Worm (Caenorhabditis elegans): ENCODE measurements around the gene K04G7.1.
A peak's percentile ranks its signal among the peaks of the same experiment; 100 is the strongest.

The K04G7.1 gene

ce11 chrIII:7178497-7178896 is 16.0 kb downstream of the K04G7.1 start (continued):
- no peak for TF ChIP-seq C06A6.2 (GFP tag; conservative IDR thresholded peaks at IDR 0.05)
- peak; percentile 29 for TF ChIP-seq lsl-1 (GFP tag; optimal IDR thresholded peaks at IDR 0.05)
- 0 out of 2 replicates have a peak, but pooled peaks have one; percentile 54 for TF ChIP-seq nfya-2 (GFP tag; IDR thresholded peaks at IDR 0.05)
- no peak for TF ChIP-seq T07F8.4 (tag; optimal IDR thresholded peaks at IDR 0.05)
- TF ChIP-seq ceh-79 (tag; optimal IDR thresholded peaks at IDR 0.05) = no peak
- peak; percentile 8 for TF ChIP-seq F52B5.7 (tag; optimal IDR thresholded peaks at IDR 0.05)
- no peak for TF ChIP-seq rcor-1 (GFP tag; IDR thresholded peaks at IDR 0.05)
- no peak for TF ChIP-seq F55B11.4 (tag; optimal IDR thresholded peaks at IDR 0.05; ENCODE audit: borderline replicate concordance, insufficient read depth)
- no peak for TF ChIP-seq hmg-20 (GFP tag; IDR thresholded peaks at IDR 0.05)
- TF ChIP-seq chd-7 (tag; optimal IDR thresholded peaks at IDR 0.05) = no peak

DNA sequence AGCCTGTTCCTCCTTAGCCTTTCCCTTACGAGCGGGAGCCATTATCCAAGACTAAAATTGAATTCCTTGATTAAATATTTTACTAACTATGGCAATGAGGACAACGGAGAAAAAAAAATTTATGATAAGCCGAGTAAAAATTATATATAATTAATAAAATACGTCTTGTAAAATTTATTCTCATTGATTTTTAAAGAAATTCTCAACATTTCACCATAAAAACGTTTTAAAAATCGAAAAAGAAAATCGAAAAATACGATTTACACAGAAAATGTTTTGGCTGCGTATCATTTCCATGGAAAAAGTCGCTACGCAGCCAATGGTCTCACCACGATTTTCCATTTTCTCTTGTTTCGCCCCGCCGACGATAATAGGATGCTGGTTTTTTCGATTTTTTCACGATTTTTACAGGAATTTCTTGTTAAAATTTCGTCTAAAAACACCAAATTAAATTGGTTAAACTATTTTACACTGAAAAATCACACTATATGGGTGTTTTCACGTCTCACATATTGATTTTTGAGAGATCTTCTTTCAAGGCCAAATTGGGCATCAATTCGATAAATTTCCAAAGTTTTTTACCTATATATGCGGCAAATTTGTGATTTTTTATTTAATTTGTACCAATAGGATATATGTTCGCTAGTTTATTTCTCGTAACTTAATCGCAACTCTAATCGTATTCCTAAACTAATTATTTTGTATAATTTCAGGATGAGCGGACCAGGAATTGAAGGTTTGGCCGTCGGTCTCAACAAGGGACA is 17.2 kb downstream of the K04G7.1 start, which contains the start of the genes rps-14 and rpl-36:
TSS of gene rps-14 (minus strand) at position 51 of the 764 bp plus-strand sequence.
TSS of gene rpl-36 (plus strand) at position 714 of the 764 bp plus-strand sequence.
- TF ChIP-seq ztf-26 (tag; optimal IDR thresholded peaks at IDR 0.05) (peak; percentile 32), lsl-1 (GFP tag; optimal IDR thresholded peaks at IDR 0.05) (peak; percentile 13), bed-1 (GFP tag; IDR thresholded peaks at IDR 0.05) (no peak), B0261.1 (tag; optimal IDR thresholded peaks at IDR 0.05) (no peak), mcd-1 (GFP tag; IDR thresholded peaks at IDR 0.05) (peak; percentile 84), pha-4 (tag; optimal IDR thresholded peaks at IDR 0.05) (peak; percentile 89), lin-35 (GFP tag; optimal IDR thresholded peaks at IDR 0.05) (peak in 1 of 3 experiments; percentile 86), attf-5 (GFP tag; optimal IDR thresholded peaks at IDR 0.05) (peak; percentile 60), lir-1 (GFP tag; conservative IDR thresholded peaks at IDR 0.05) (no peak; the same call in 1 of the 2 replicates), attf-3 (GFP tag; conservative IDR thresholded peaks at IDR 0.05) (peak; percentile 72), ztf-22 (GFP tag; optimal IDR thresholded peaks at IDR 0.05) (no peak), ekl-4 (GFP tag; IDR thresholded peaks at IDR 0.05) (peak; percentile 36; the same call in 1 of the 2 replicates), lin-40 (tag; optimal IDR thresholded peaks at IDR 0.05) (peak; percentile 82), snpc-3.4 (tag; optimal IDR thresholded peaks at IDR 0.05) (peak; percentile 70), K11D2.4 (GFP tag; IDR thresholded peaks at IDR 0.05) (0 out of 2 replicates have a peak, but pooled peaks have one; percentile 34), atf-7 (tag; optimal IDR thresholded peaks at IDR 0.05) (no peak), nhr-90 (tag; optimal IDR thresholded peaks at IDR 0.05) (no peak), F23B12.7 (tag; optimal IDR thresholded peaks at IDR 0.05; ENCODE audit: insufficient read depth) (peak; percentile 96), ceh-91 (GFP tag; IDR thresholded peaks at IDR 0.05) (peak; percentile 62; the same call in 1 of the 2 replicates), F52B5.7 (tag; optimal IDR thresholded peaks at IDR 0.05) (no peak), cebp-1 (GFP tag; IDR thresholded peaks at IDR 0.05) (no peak), cebp-1 (tag; optimal IDR thresholded peaks at IDR 0.05) (peak; percentile 77), Y53G8AR.9 (GFP tag; conservative IDR thresholded peaks at IDR 0.05) (0 out of 2 replicates have a peak, but pooled peaks have one; percentile 28), ceh-27 (GFP tag; optimal IDR thresholded peaks at IDR 0.05) (peak; percentile 61), egl-18 (GFP tag; IDR thresholded peaks at IDR 0.05) (no peak), B0336.3 (GFP tag; IDR thresholded peaks at IDR 0.05) (peak; percentile 29; the same call in 1 of the 2 replicates), K12H6.12 (tag; optimal IDR thresholded peaks at IDR 0.05) (peak; percentile 47), bed-2 (GFP tag; IDR thresholded peaks at IDR 0.05) (no peak), attf-6 (GFP tag; IDR thresholded peaks at IDR 0.05) (no peak), madf-8 (GFP tag; conservative IDR thresholded peaks at IDR 0.05) (0 out of 2 replicates have a peak, but pooled peaks have one; percentile 15), tbp1 (GFP tag; optimal IDR thresholded peaks at IDR 0.05) (peak; percentile 62), snpc-1.1 (tag; optimal IDR thresholded peaks at IDR 0.05; ENCODE audit: insufficient read depth) (peak; percentile 40), madf-3 (GFP tag; IDR thresholded peaks at IDR 0.05) (peak; percentile 88), D2030.7 (GFP tag; IDR thresholded peaks at IDR 0.05) (peak; percentile 71), let-607 (tag; optimal IDR thresholded peaks at IDR 0.05) (peak in 1 of 2 experiments; percentile 45), F49E8.2 (tag; optimal IDR thresholded peaks at IDR 0.05; ENCODE audit: insufficient read depth) (peak; percentile 26)
